Fruit fly (Drosophila melanogaster) whole organism, pupa: ENCODE results near the gene Best3.

Experiments used
- CG12605 ChIP-seq: fragments of 200-800 bp; sonication (Bioruptor generic); IDR thresholded peaks from 2 replicates; pipeline ENCODE4 v1.3.6; 2022; ENCODE audit warnings: missing biosample characterization, missing genetic modification characterization
- CG14655 ChIP-seq: fragments of 200-800 bp; sonication (Bioruptor generic); optimal IDR thresholded peaks from 3 replicates; lab custom pipeline; 2017; ENCODE audit warnings: mild to moderate bottlenecking, missing biosample characterization, missing genetic modification reagents, missing genetic modification characterization
- CG15710 ChIP-seq: fragments of 200-800 bp; sonication (Bioruptor generic); optimal IDR thresholded peaks from 2 replicates; lab custom pipeline; 2018; ENCODE audit warnings: missing biosample characterization, mild to moderate bottlenecking, missing genetic modification characterization, moderate library complexity
- CG17806 ChIP-seq: fragments of 200-800 bp; sonication (Bioruptor generic); optimal IDR thresholded peaks from 2 replicates; lab custom pipeline; 2018; ENCODE audit warnings: missing biosample characterization, mild to moderate bottlenecking, missing genetic modification characterization, moderate library complexity
- CG32121 ChIP-seq: fragments of 200-800 bp; sonication (Bioruptor generic); IDR thresholded peaks from 2 replicates; pipeline ENCODE4 v1.3.6; 2022; ENCODE audit warnings: missing biosample characterization, missing genetic modification characterization
- CG34367 ChIP-seq: fragments of 200-800 bp; sonication (Bioruptor generic); optimal IDR thresholded peaks from 2 replicates; lab custom pipeline; 2018; ENCODE audit warnings: missing biosample characterization, mild to moderate bottlenecking, missing genetic modification characterization
- CG4496 ChIP-seq: fragments of 200-800 bp; sonication (Bioruptor generic); IDR thresholded peaks from 3 replicates; pipeline ENCODE4 v1.3.6; 2022; ENCODE audit warnings: missing biosample characterization, missing genetic modification characterization
- CG8159 ChIP-seq: fragments of 200-800 bp; sonication (Bioruptor generic); optimal IDR thresholded peaks from 3 replicates; lab custom pipeline; 2018; ENCODE audit warnings: missing biosample characterization, mild to moderate bottlenecking, missing genetic modification characterization, moderate library complexity
- CG8301 ChIP-seq: fragments of 200-800 bp; sonication (Bioruptor generic); optimal IDR thresholded peaks from 2 replicates; lab custom pipeline; 2018; ENCODE audit warnings: missing biosample characterization, mild to moderate bottlenecking, missing genetic modification characterization
- CG9948 ChIP-seq: fragments of 200-800 bp; sonication (Bioruptor generic); optimal IDR thresholded peaks from 2 replicates; lab custom pipeline; 2018; ENCODE audit warnings: missing biosample characterization, mild to moderate bottlenecking, missing genetic modification characterization, moderate library complexity
- D1 ChIP-seq: fragments of 200-800 bp; sonication (Bioruptor generic); optimal IDR thresholded peaks from 2 replicates; lab custom pipeline; 2018; ENCODE audit warnings: missing biosample characterization, mild to moderate bottlenecking, missing genetic modification characterization, moderate library complexity
- EcR ChIP-seq: fragments of 200-800 bp; sonication (Bioruptor generic); optimal IDR thresholded peaks from 3 replicates; lab custom pipeline; 2019; ENCODE audit warnings: missing biosample characterization, missing genetic modification characterization, mild to moderate bottlenecking, moderate library complexity, missing genetic modification reagents
- Ets98B ChIP-seq: fragments of 200-800 bp; sonication (Bioruptor generic); IDR thresholded peaks from 2 replicates; pipeline ENCODE4 v1.3.6; 2022; ENCODE audit warnings: missing biosample characterization, missing genetic modification characterization
- Pif1A ChIP-seq: fragments of 200-800 bp; sonication (Bioruptor generic); optimal IDR thresholded peaks from 3 replicates; lab custom pipeline; 2016; ENCODE audit warnings: missing biosample characterization, missing genetic modification characterization
- Pif1B ChIP-seq: fragments of 200-800 bp; sonication (Bioruptor generic); optimal IDR thresholded peaks from 3 replicates; lab custom pipeline; 2016; ENCODE audit warnings: missing biosample characterization, missing genetic modification characterization
- Snoo ChIP-seq: fragments of 200-800 bp; sonication (Bioruptor generic); optimal IDR thresholded peaks from 3 replicates; lab custom pipeline; 2017; ENCODE audit warnings: missing biosample characterization, mild to moderate bottlenecking, missing genetic modification characterization, inconsistent platforms
- fd96Ca ChIP-seq: fragments of 200-800 bp; sonication (Bioruptor generic); IDR thresholded peaks from 3 replicates; pipeline ENCODE4 v1.3.6; 2022; ENCODE audit warnings: missing biosample characterization, missing genetic modification characterization
- gl ChIP-seq: fragments of 200-800 bp; sonication (Bioruptor generic); optimal IDR thresholded peaks from 2 replicates; lab custom pipeline; 2018; ENCODE audit warnings: missing biosample characterization, mild to moderate bottlenecking, missing genetic modification characterization
- rn ChIP-seq: fragments of 200-800 bp; sonication (Bioruptor generic); IDR thresholded peaks from 2 replicates; pipeline ENCODE4 v1.3.6; 2022; ENCODE audit warnings: missing biosample characterization, missing genetic modification characterization

Best3 gene

DNA sequence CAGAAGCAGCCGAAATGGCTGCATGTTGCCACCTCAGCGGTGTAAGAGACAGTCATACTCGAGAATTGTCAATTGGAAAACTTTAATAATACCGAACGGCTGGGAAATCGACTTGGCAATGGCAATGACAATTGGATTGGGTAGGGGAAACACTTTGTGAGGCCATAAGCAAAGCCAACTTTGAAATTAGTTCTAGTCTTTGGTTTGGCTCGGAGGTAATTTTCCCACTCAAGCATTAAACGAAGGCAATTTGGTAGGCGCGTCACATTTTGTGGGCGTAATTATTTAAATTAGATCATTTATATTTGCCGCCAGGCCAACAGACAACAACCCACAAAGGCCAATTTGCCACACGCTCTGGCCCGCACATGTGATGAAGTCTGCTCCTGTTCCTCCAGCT is at the start of gene Best3:
Best3 (minus strand) TSS at position 101 of the 400 bp plus-strand sequence.
- no peak for TF ChIP-seq CG17806
- no peak for TF ChIP-seq CG12605
- TF ChIP-seq Pif1B (GFP tag; lab: Kevin White, UChicago) = no peak
- no peak for TF ChIP-seq CG9948 (tag; lab: Kevin White, UChicago)
- TF ChIP-seq D1 (tag; lab: Kevin White, UChicago) = no peak
- TF ChIP-seq EcR (GFP tag; lab: Kevin White, UChicago) = no peak
- no peak for TF ChIP-seq CG15710 (tag; lab: Kevin White, UChicago)
- no peak for TF ChIP-seq gl (tag; lab: Kevin White, UChicago)
- TF ChIP-seq Pif1A (GFP tag; lab: Kevin White, UChicago) = no peak
- no peak for TF ChIP-seq CG34367 (tag; lab: Kevin White, UChicago)
- TF ChIP-seq CG8301 (tag; lab: Kevin White, UChicago) = no peak

- TF ChIP-seq CG34367 (tag; lab: Kevin White, UChicago) = no peak
- no peak for TF ChIP-seq CG8301 (tag; lab: Kevin White, UChicago)
- no peak for TF ChIP-seq CG32121 (GFP tag; lab: Robert Waterston, UW)
- TF ChIP-seq EcR (GFP tag; lab: Kevin White, UChicago) = no peak
- no peak for TF ChIP-seq CG12605
- no peak for TF ChIP-seq Pif1A (GFP tag; lab: Kevin White, UChicago)
- TF ChIP-seq D1 (tag; lab: Kevin White, UChicago) = no peak
- no peak for TF ChIP-seq fd96Ca
- no peak for TF ChIP-seq CG8159 (tag; lab: Kevin White, UChicago)
- no peak for TF ChIP-seq CG4496
- no peak for TF ChIP-seq gl (tag; lab: Kevin White, UChicago)
- no peak for TF ChIP-seq Ets98B (GFP tag; lab: Robert Waterston, UW)
- no peak for TF ChIP-seq CG15710 (tag; lab: Kevin White, UChicago)
- no peak for TF ChIP-seq Pif1B (GFP tag; lab: Kevin White, UChicago)
- no peak for TF ChIP-seq CG9948 (tag; lab: Kevin White, UChicago)
- no peak for TF ChIP-seq Snoo
- no peak for TF ChIP-seq rn (GFP tag; lab: Robert Waterston, UW)
- TF ChIP-seq CG14655 (GFP tag; lab: Kevin White, UChicago) = no peak
- no peak for TF ChIP-seq CG17806
Measured at dm6 chr3L:15352048-15352447, 49.5 kb upstream of the Best3 start.

- TF ChIP-seq gl (tag; lab: Kevin White, UChicago) = no peak
- TF ChIP-seq Snoo = no peak
- TF ChIP-seq, all 21 proteins: peak for 0
Measured at dm6 chr3L:15348759-15349158, 46.2 kb upstream of the Best3 start.

dm6 chr3L:15347695-15348465 is 45.3 kb upstream of the Best3 start:
- peak; percentile 25 for TF ChIP-seq CG15710 (tag; lab: Kevin White, UChicago)
- no peak for TF ChIP-seq CG12605
- peak; percentile 41 for TF ChIP-seq CG8159 (tag; lab: Kevin White, UChicago)
- TF ChIP-seq CG14655 (GFP tag; lab: Kevin White, UChicago) = peak; percentile 1
- TF ChIP-seq CG34367 (tag; lab: Kevin White, UChicago) = no peak

dm6 chr3L:15344923-15345322 is 42.3 kb upstream of the Best3 start:
- no peak for TF ChIP-seq CG4496
- no peak for TF ChIP-seq CG8159 (tag; lab: Kevin White, UChicago)
- TF ChIP-seq rn (GFP tag; lab: Robert Waterston, UW) = no peak
- no peak for TF ChIP-seq Pif1B (GFP tag; lab: Kevin White, UChicago)
- no peak for TF ChIP-seq fd96Ca
- no peak for TF ChIP-seq CG8301 (tag; lab: Kevin White, UChicago)
- TF ChIP-seq CG9948 (tag; lab: Kevin White, UChicago) = no peak
- no peak for TF ChIP-seq gl (tag; lab: Kevin White, UChicago)
- TF ChIP-seq EcR (GFP tag; lab: Kevin White, UChicago) = no peak
- TF ChIP-seq CG12605 = no peak
- no peak for TF ChIP-seq Pif1A (GFP tag; lab: Kevin White, UChicago)
- TF ChIP-seq CG32121 (GFP tag; lab: Robert Waterston, UW) = no peak
- no peak for TF ChIP-seq CG34367 (tag; lab: Kevin White, UChicago)
- no peak for TF ChIP-seq CG14655 (GFP tag; lab: Kevin White, UChicago)
- no peak for TF ChIP-seq Snoo

dm6 chr3L:15336277-15336821 is 33.8 kb upstream of the Best3 start, which contains the start of gene Toll-6:
Toll-6 (plus strand) TSS chr3L:15336692.
- TF ChIP-seq CG8301 (tag; lab: Kevin White, UChicago) (no peak), CG12605 (no peak)

DNA sequence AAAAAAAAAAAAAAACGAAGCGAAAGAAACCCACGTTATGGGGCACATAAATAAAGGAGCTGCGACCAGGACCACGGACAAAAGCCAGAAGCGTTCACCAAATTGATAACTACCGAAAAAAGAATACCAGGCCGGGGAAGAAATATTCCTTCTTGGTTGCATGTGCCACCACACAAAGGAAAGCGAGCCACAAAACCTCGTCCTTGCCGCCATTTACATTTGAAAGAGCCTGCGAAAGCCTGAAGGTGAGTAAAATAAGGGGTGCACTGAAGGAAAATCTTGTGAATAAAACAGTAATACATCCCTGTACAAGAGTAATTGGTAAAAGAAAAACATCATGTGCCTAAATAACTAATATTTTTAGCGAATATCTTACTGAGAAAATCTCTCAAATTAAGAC is 32.1 kb upstream of the Best3 start:
- TF ChIP-seq gl (tag; lab: Kevin White, UChicago) (no peak), CG8301 (tag; lab: Kevin White, UChicago) (no peak), Pif1A (GFP tag; lab: Kevin White, UChicago) (no peak), CG32121 (GFP tag; lab: Robert Waterston, UW) (no peak), CG17806 (no peak), CG12605 (no peak), CG14655 (GFP tag; lab: Kevin White, UChicago) (no peak)
